Worm (Caenorhabditis elegans) whole organism, young adult: ENCODE measurements around the gene lin-33.

ENCODE experiments used
- K11D2.4 ChIP-seq: fragments of 200-800 bp; sonication (Bioruptor generic); IDR thresholded peaks from 2 replicates; pipeline ENCODE4 v1.3.6; 2022; ENCODE audit warnings: missing genetic modification reagents, missing genetic modification characterization, missing compliant biosample characterization
- ccch-3 ChIP-seq: fragments of 200-800 bp; sonication (Bioruptor generic); optimal IDR thresholded peaks from 2 replicates; lab custom pipeline; 2018; ENCODE audit warnings: mild to moderate bottlenecking, missing genetic modification characterization, missing compliant biosample characterization
- ceh-91 ChIP-seq: fragments of 200-800 bp; sonication (Bioruptor generic); IDR thresholded peaks from 2 replicates; pipeline ENCODE4 v1.3.6; 2022; ENCODE audit warnings: missing genetic modification reagents, missing genetic modification characterization, missing compliant biosample characterization
- chd-7 ChIP-seq: sonication (generic microtip); optimal IDR thresholded peaks from 2 replicates; lab custom pipeline; 2016; ENCODE audit warnings: mild to moderate bottlenecking, missing genetic modification characterization, moderate library complexity, missing compliant biosample characterization
- efl-1 ChIP-seq: fragments of 150-350 bp; optimal IDR thresholded peaks from 2 replicates; lab custom pipeline; 2014; ENCODE audit warnings: missing biosample characterization, missing genetic modification reagents, missing genetic modification characterization
- madf-6 ChIP-seq: fragments of 200-800 bp; sonication (Bioruptor generic); IDR thresholded peaks from 2 replicates; pipeline ENCODE4 v1.3.6; 2022; ENCODE audit warnings: missing genetic modification reagents, missing genetic modification characterization, missing compliant biosample characterization
- rec-8 ChIP-seq, 2 experiments: sonication (generic microtip); optimal IDR thresholded peaks; 2 replicates each; lab custom pipeline; 2016; ENCODE audit warnings: mild to moderate bottlenecking in 2 of 2, missing genetic modification characterization in 2 of 2, missing genetic modification reagents in 2 of 2, missing genotype in 2 of 2, missing biosample characterization in 1 of 2, missing compliant biosample characterization in 1 of 2, moderate library complexity in 1 of 2
- snpc-4 ChIP-seq, 5 experiments: fragments of 150-350 bp in 1 of 5; sonication (generic microtip) in 4 of 5; optimal IDR thresholded peaks; 2 replicates each; lab custom pipeline; 2014 to 2018; ENCODE audit warnings: missing genetic modification characterization in 5 of 5, missing biosample characterization in 3 of 5, antibody characterized with exemption in 2 of 5, mild to moderate bottlenecking in 2 of 5, missing compliant biosample characterization in 2 of 5, missing genotype in 2 of 5, moderate library complexity in 2 of 5, missing genetic modification reagents in 1 of 5
- tbx-9 ChIP-seq: sonication (generic microtip); optimal IDR thresholded peaks from 2 replicates; lab custom pipeline; 2016; ENCODE audit warnings: borderline replicate concordance, missing genetic modification characterization, inconsistent platforms, missing compliant biosample characterization
- ztf-6 ChIP-seq: fragments of 200-800 bp; sonication (Bioruptor generic); IDR thresholded peaks from 2 replicates; pipeline ENCODE4 v1.3.6; 2022; ENCODE audit warnings: missing genetic modification reagents, missing genetic modification characterization, missing compliant biosample characterization

DNA sequence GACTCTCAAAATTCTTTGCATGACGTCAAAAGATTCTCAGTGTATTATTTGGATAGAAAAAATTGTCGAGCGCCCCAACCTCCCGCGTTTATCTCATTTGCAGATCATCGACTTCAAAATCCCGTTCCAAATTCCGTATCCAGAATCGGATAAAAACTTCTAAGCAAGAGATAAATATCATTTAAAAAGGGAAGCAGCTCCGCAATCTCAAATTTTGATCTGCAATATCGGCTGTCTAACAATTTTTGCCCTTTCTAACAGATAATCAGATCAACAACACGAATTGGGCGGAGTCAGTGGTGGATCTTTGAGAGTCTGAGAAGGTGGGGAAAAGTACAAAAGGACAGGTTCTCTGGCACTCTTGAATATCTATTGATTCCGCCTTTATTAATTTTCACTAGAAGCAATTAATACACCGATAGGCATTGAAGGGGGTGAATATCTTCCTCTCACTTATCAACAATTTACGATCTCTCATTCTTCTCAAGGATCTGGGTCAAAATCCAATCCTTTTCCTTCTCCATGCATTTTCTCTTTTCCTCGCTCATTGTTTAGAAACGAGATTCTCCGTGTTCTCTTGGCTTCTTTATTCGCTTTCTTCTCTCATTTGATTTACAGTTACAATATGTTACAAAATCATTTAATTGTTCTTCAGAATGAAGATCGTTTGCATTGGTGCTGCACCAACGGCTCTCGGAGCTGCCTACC is 45.1 kb upstream of the lin-33 start, which contains the start of gene glf-1:
- TF ChIP-seq ceh-91 (GFP tag; lab: Robert Waterston, UW) (no peak), rec-8 (tag; optimal IDR thresholded peaks at IDR 0.05; lab: Kevin White, UChicago) (no peak), snpc-4 (GFP tag; optimal IDR thresholded peaks at IDR 0.05; lab: Kevin White, UChicago) (no peak), snpc-4 (tag; optimal IDR thresholded peaks at IDR 0.05; lab: Kevin White, UChicago) (no peak), K11D2.4 (GFP tag; lab: Robert Waterston, UW) (no peak), ccch-3 (GFP tag; lab: Kevin White, UChicago) (no peak), efl-1 (GFP tag; lab: Kevin White, UChicago) (no peak), chd-7 (tag; lab: Kevin White, UChicago) (no peak), tbx-9 (tag; lab: Kevin White, UChicago) (no peak), madf-6 (GFP tag; lab: Robert Waterston, UW) (no peak), ztf-6 (GFP tag; lab: Robert Waterston, UW) (no peak)
